Worm (Caenorhabditis elegans) whole organism, young adult: ENCODE results near the gene col-40.

Experiments
- B0035.1 ChIP-seq: sonication (generic microtip); optimal IDR thresholded peaks from 2 replicates; lab custom pipeline; 2016; ENCODE audit warnings: missing genetic modification characterization, mild to moderate bottlenecking, missing compliant biosample characterization, missing genotype, missing genetic modification reagents
- ama-1 ChIP-seq, 3 experiments: fragments of 150-350 bp in 1 of 3; sonication (generic microtip) in 2 of 3; optimal IDR thresholded peaks; 2 replicates each; lab custom pipeline; 2014 to 2018; ENCODE audit warnings: missing biosample characterization in 2 of 3, missing genetic modification characterization in 2 of 3, missing genetic modification reagents in 2 of 3
- athp-1 ChIP-seq: sonication (generic microtip); optimal IDR thresholded peaks from 2 replicates; lab custom pipeline; 2017; ENCODE audit warnings: mild to moderate bottlenecking, missing genetic modification characterization, missing compliant biosample characterization
- attf-5 ChIP-seq: fragments of 200-800 bp; sonication (Bioruptor generic); optimal IDR thresholded peaks from 2 replicates; lab custom pipeline; 2018; ENCODE audit warnings: mild to moderate bottlenecking, missing genetic modification characterization, missing compliant biosample characterization
- ccch-3 ChIP-seq: fragments of 200-800 bp; sonication (Bioruptor generic); optimal IDR thresholded peaks from 2 replicates; lab custom pipeline; 2018; ENCODE audit warnings: mild to moderate bottlenecking, missing genetic modification characterization, missing compliant biosample characterization

DNA sequence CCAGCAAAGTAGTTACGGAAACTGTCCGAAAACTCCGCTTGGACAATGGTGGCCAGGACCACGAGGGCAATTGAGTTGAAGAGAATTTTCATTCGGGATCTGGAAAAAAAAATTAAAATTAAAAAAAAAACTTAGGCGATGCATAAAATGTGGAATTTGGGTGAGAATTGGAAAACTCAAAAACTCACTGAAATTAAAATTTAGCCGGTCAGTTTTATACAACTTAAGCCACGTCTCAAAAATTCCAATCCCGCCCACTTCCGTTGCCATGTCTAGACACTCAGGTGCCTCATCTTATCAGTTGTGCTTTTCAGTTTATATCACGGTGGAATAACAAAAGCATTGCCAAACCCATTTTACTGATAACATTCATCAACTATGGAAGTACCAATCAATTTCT lies 4.1 kb upstream of the col-40 start, which contains the start of gene lips-11:
- TF ChIP-seq B0035.1 (tag; lab: Kevin White, UChicago) (no peak), athp-1 (tag; lab: Kevin White, UChicago) (no peak), ama-1 (optimal IDR thresholded peaks at IDR 0.05; lab: Kevin White, UChicago) (no peak), ama-1 (GFP tag; optimal IDR thresholded peaks at IDR 0.05; lab: Kevin White, UChicago) (no peak), attf-5 (GFP tag; lab: Kevin White, UChicago) (no peak), ccch-3 (GFP tag; lab: Kevin White, UChicago) (no peak)
